Worm (Caenorhabditis elegans) whole organism, midembryonic: ENCODE results near the gene act-1.

Experiments
- T22C8.4 ChIP-seq: fragments of 200-800 bp; sonication (Bioruptor generic); IDR thresholded peaks from 2 replicates; pipeline ENCODE4 v1.3.6; 2022; ENCODE audit warnings: missing genetic modification characterization, missing compliant biosample characterization
- cog-1 ChIP-seq: sonication (generic microtip); optimal IDR thresholded peaks from 2 replicates; lab custom pipeline; 2016; ENCODE audit warnings: missing genetic modification characterization, missing compliant biosample characterization
- flt-1 ChIP-seq: fragments of 200-800 bp; sonication (Bioruptor generic); IDR thresholded peaks from 2 replicates; pipeline ENCODE4 v1.3.6; 2022; ENCODE audit warnings: missing genetic modification characterization, missing compliant biosample characterization
- klf-2 ChIP-seq: fragments of 200-800 bp; sonication (Bioruptor generic); conservative IDR thresholded peaks from 2 replicates; pipeline ENCODE4 v1.3.6; 2022; ENCODE audit warnings: missing genetic modification reagents, missing genetic modification characterization, missing compliant biosample characterization
- med-1 ChIP-seq: sonication (generic microtip); optimal IDR thresholded peaks from 2 replicates; lab custom pipeline; 2017; ENCODE audit warnings: missing genetic modification characterization, mild to moderate bottlenecking, missing compliant biosample characterization, antibody characterized with exemption, missing genetic modification reagents; ENCODE audit not compliant: insufficient read depth
- ref-1 ChIP-seq: fragments of 200-800 bp; sonication (Bioruptor generic); conservative IDR thresholded peaks from 2 replicates; pipeline ENCODE4 v1.3.6; 2022; ENCODE audit warnings: missing genetic modification reagents, missing genetic modification characterization, missing compliant biosample characterization
- tab-1 ChIP-seq: fragments of 200-800 bp; sonication (Bioruptor generic); IDR thresholded peaks from 2 replicates; pipeline ENCODE4 v1.3.6; 2022; ENCODE audit warnings: missing genetic modification characterization, missing compliant biosample characterization
- ztf-23 ChIP-seq: fragments of 200-800 bp; sonication (Bioruptor generic); IDR thresholded peaks from 2 replicates; pipeline ENCODE4 v1.3.6; 2022; ENCODE audit warnings: missing genetic modification reagents, missing genetic modification characterization, missing compliant biosample characterization
- ztf-29 ChIP-seq: fragments of 200-800 bp; sonication (Bioruptor generic); IDR thresholded peaks from 2 replicates; pipeline ENCODE4 v1.3.6; 2022; ENCODE audit warnings: missing genetic modification reagents, missing genetic modification characterization, missing compliant biosample characterization

The act-1 gene

ce11 chrV:11046730-11047129 lies 34.1 kb upstream of the act-1 start, which contains the start of gene dhs-18:
Gene dhs-18, minus strand, starts transcription at chrV:11046833.
- TF ChIP-seq ztf-23 (GFP tag; lab: Robert Waterston, UW) (no peak), klf-2 (no peak), tab-1 (GFP tag; lab: Robert Waterston, UW) (no peak), cog-1 (tag; lab: Kevin White, UChicago) (no peak), ref-1 (no peak), flt-1 (GFP tag; lab: Robert Waterston, UW) (no peak)

- TF ChIP-seq med-1 (GFP tag; lab: Kevin White, UChicago) (no peak), cog-1 (tag; lab: Kevin White, UChicago) (no peak), flt-1 (GFP tag; lab: Robert Waterston, UW) (no peak), ztf-23 (GFP tag; lab: Robert Waterston, UW) (no peak), ref-1 (no peak), tab-1 (GFP tag; lab: Robert Waterston, UW) (no peak), klf-2 (no peak), T22C8.4 (GFP tag; lab: Robert Waterston, UW) (no peak), ztf-29 (GFP tag; lab: Robert Waterston, UW) (no peak)
Observed at ce11 chrV:11048678-11049077, 32.2 kb upstream of the act-1 start, which contains the start of gene srh-74. Gene srh-74, minus strand, starts transcription at chrV:11048778.

- TF ChIP-seq flt-1 (GFP tag; lab: Robert Waterston, UW) = no peak
- no peak for TF ChIP-seq ztf-23 (GFP tag; lab: Robert Waterston, UW)
- no peak for TF ChIP-seq ztf-29 (GFP tag; lab: Robert Waterston, UW)
- no peak for TF ChIP-seq cog-1 (tag; lab: Kevin White, UChicago)
- no peak for TF ChIP-seq klf-2
- no peak for TF ChIP-seq T22C8.4 (GFP tag; lab: Robert Waterston, UW)
- TF ChIP-seq tab-1 (GFP tag; lab: Robert Waterston, UW) = no peak
- no peak for TF ChIP-seq med-1 (GFP tag; lab: Kevin White, UChicago)
- TF ChIP-seq ref-1 = no peak
Observed at ce11 chrV:11051921-11052320, 28.9 kb upstream of the act-1 start, which contains the start of gene T04C12.33. Gene T04C12.33, plus strand, starts transcription at chrV:11052221.

- TF ChIP-seq ztf-29 (GFP tag; lab: Robert Waterston, UW) (no peak), cog-1 (tag; lab: Kevin White, UChicago) (no peak), klf-2 (no peak), ref-1 (no peak), flt-1 (GFP tag; lab: Robert Waterston, UW) (no peak), ztf-23 (GFP tag; lab: Robert Waterston, UW) (no peak), T22C8.4 (GFP tag; lab: Robert Waterston, UW) (no peak), med-1 (GFP tag; lab: Kevin White, UChicago) (no peak), tab-1 (GFP tag; lab: Robert Waterston, UW) (no peak)
Observed at ce11 chrV:11053827-11054226, 27.0 kb upstream of the act-1 start, which contains the start of gene T04C12.7. Gene T04C12.7, plus strand, starts transcription at chrV:11054127.

- TF ChIP-seq klf-2 (no peak), med-1 (GFP tag; lab: Kevin White, UChicago) (no peak), flt-1 (GFP tag; lab: Robert Waterston, UW) (no peak), ref-1 (no peak), cog-1 (tag; lab: Kevin White, UChicago) (no peak)
Observed at ce11 chrV:11056484-11056883, 24.4 kb upstream of the act-1 start.

ce11 chrV:11057043-11057442 lies 23.8 kb upstream of the act-1 start, which contains the start of gene srh-75:
Gene srh-75, minus strand, starts transcription at chrV:11057143.
- no peak for TF ChIP-seq T22C8.4 (GFP tag; lab: Robert Waterston, UW)
- TF ChIP-seq flt-1 (GFP tag; lab: Robert Waterston, UW) = no peak
- no peak for TF ChIP-seq tab-1 (GFP tag; lab: Robert Waterston, UW)
- no peak for TF ChIP-seq klf-2
- TF ChIP-seq ref-1 = no peak
- TF ChIP-seq ztf-23 (GFP tag; lab: Robert Waterston, UW) = no peak
- TF ChIP-seq med-1 (GFP tag; lab: Kevin White, UChicago) = no peak
- TF ChIP-seq cog-1 (tag; lab: Kevin White, UChicago) = no peak
- no peak for TF ChIP-seq ztf-29 (GFP tag; lab: Robert Waterston, UW)

- TF ChIP-seq cog-1 (tag; lab: Kevin White, UChicago) = no peak
- no peak for TF ChIP-seq tab-1 (GFP tag; lab: Robert Waterston, UW)
- no peak for TF ChIP-seq T22C8.4 (GFP tag; lab: Robert Waterston, UW)
Observed at ce11 chrV:11059180-11059579, 21.7 kb upstream of the act-1 start, which contains the start of gene T04C12.1. Gene T04C12.1, minus strand, starts transcription at chrV:11059269.

- no peak for TF ChIP-seq cog-1 (tag; lab: Kevin White, UChicago)
- no peak for TF ChIP-seq klf-2
- no peak for TF ChIP-seq ztf-23 (GFP tag; lab: Robert Waterston, UW)
- TF ChIP-seq tab-1 (GFP tag; lab: Robert Waterston, UW) = no peak
- TF ChIP-seq ztf-29 (GFP tag; lab: Robert Waterston, UW) = no peak
- no peak for TF ChIP-seq T22C8.4 (GFP tag; lab: Robert Waterston, UW)
- no peak for TF ChIP-seq flt-1 (GFP tag; lab: Robert Waterston, UW)
- no peak for TF ChIP-seq med-1 (GFP tag; lab: Kevin White, UChicago)
- no peak for TF ChIP-seq ref-1
Observed at ce11 chrV:11060239-11060984, 20.4 kb upstream of the act-1 start, which contains the start of gene T04C12.11. Gene T04C12.11, minus strand, starts transcription at chrV:11060289.

ce11 chrV:11061887-11062286 lies 19.0 kb upstream of the act-1 start:
- no peak for TF ChIP-seq T22C8.4 (GFP tag; lab: Robert Waterston, UW)
- TF ChIP-seq med-1 (GFP tag; lab: Kevin White, UChicago) = no peak
- no peak for TF ChIP-seq flt-1 (GFP tag; lab: Robert Waterston, UW)
- no peak for TF ChIP-seq ref-1
- no peak for TF ChIP-seq klf-2
- no peak for TF ChIP-seq ztf-23 (GFP tag; lab: Robert Waterston, UW)
- TF ChIP-seq ztf-29 (GFP tag; lab: Robert Waterston, UW) = no peak
- TF ChIP-seq cog-1 (tag; lab: Kevin White, UChicago) = no peak
- no peak for TF ChIP-seq tab-1 (GFP tag; lab: Robert Waterston, UW)
